Fruit fly (Drosophila melanogaster) whole organism, embryonic: ENCODE results near the gene Vti1a.

Source experiments
- CG1024 ChIP-seq: fragments of 200-800 bp; sonication (Bioruptor generic); IDR thresholded peaks from 2 replicates; pipeline ENCODE4 v1.3.6; 2022; ENCODE audit warnings: missing biosample characterization, missing genetic modification characterization
- CG10959 ChIP-seq: fragments of 200-800 bp; sonication (Bioruptor generic); IDR thresholded peaks from 2 replicates; pipeline ENCODE4 v1.3.6; 2022; ENCODE audit warnings: missing biosample characterization, missing genetic modification characterization
- CG10979 ChIP-seq: fragments of 200-800 bp; sonication (Bioruptor generic); optimal IDR thresholded peaks from 2 replicates; lab custom pipeline; 2018; ENCODE audit warnings: missing biosample characterization, mild to moderate bottlenecking, missing genetic modification characterization, moderate library complexity
- CG11695 ChIP-seq: fragments of 200-800 bp; sonication (Bioruptor generic); IDR thresholded peaks from 3 replicates; pipeline ENCODE4 v1.3.6; 2022; ENCODE audit warnings: missing biosample characterization, missing genetic modification characterization
- CG12769 ChIP-seq: fragments of 200-800 bp; sonication (Bioruptor generic); optimal IDR thresholded peaks from 2 replicates; lab custom pipeline; 2019; ENCODE audit warnings: missing biosample characterization, mild to moderate bottlenecking, missing genetic modification characterization, moderate library complexity
- CG13287 ChIP-seq: fragments of 200-800 bp; sonication (Bioruptor generic); IDR thresholded peaks from 2 replicates; pipeline ENCODE4 v1.3.6; 2022; ENCODE audit warnings: missing biosample characterization, missing genetic modification characterization; ENCODE audit not compliant: partially characterized antibody
- CG16815 ChIP-seq: fragments of 200-800 bp; sonication (Bioruptor generic); optimal IDR thresholded peaks from 3 replicates; lab custom pipeline; 2017; ENCODE audit warnings: missing biosample characterization, mild to moderate bottlenecking, missing genetic modification characterization
- CG2129 ChIP-seq: fragments of 200-800 bp; sonication (Bioruptor generic); IDR thresholded peaks from 2 replicates; pipeline ENCODE4 v1.3.6; 2022; ENCODE audit warnings: missing biosample characterization, missing genetic modification characterization; ENCODE audit not compliant: partially characterized antibody
- CG6254 ChIP-seq: fragments of 200-800 bp; sonication (Bioruptor generic); optimal IDR thresholded peaks from 3 replicates; lab custom pipeline; 2017; ENCODE audit warnings: mild to moderate bottlenecking, missing biosample characterization, missing genetic modification reagents, missing genetic modification characterization
- CG6791 ChIP-seq: fragments of 200-800 bp; sonication (Bioruptor generic); IDR thresholded peaks from 3 replicates; pipeline ENCODE4 v1.3.6; 2022; ENCODE audit warnings: missing biosample characterization, missing genetic modification characterization; ENCODE audit not compliant: partially characterized antibody
- CG7745 ChIP-seq: fragments of 200-800 bp; sonication (Bioruptor generic); optimal IDR thresholded peaks from 2 replicates; lab custom pipeline; 2018; ENCODE audit warnings: missing biosample characterization, mild to moderate bottlenecking, missing genetic modification characterization, moderate library complexity
- CG9215 ChIP-seq: fragments of 200-800 bp; sonication (Bioruptor generic); IDR thresholded peaks from 2 replicates; pipeline ENCODE4 v1.3.6; 2022; ENCODE audit warnings: missing biosample characterization, missing genetic modification characterization
- CkIIα-i1 ChIP-seq: fragments of 200-800 bp; sonication (Bioruptor generic); IDR thresholded peaks from 2 replicates; pipeline ENCODE4 v1.3.6; 2022; ENCODE audit warnings: missing biosample characterization, missing genetic modification characterization
- CoRest ChIP-seq: fragments of 200-800 bp; sonication (Bioruptor generic); optimal IDR thresholded peaks from 3 replicates; lab custom pipeline; 2018; ENCODE audit warnings: missing biosample characterization, mild to moderate bottlenecking, missing genetic modification characterization, moderate library complexity
- Dek ChIP-seq: fragments of 200-800 bp; sonication (Bioruptor generic); optimal IDR thresholded peaks from 3 replicates; lab custom pipeline; 2019; ENCODE audit warnings: missing biosample characterization, mild to moderate bottlenecking, missing genetic modification characterization, moderate library complexity
- Doc3 ChIP-seq: fragments of 200-800 bp; sonication (Bioruptor generic); IDR thresholded peaks from 3 replicates; pipeline ENCODE4 v1.3.6; 2022; ENCODE audit warnings: missing biosample characterization, missing genetic modification characterization; ENCODE audit not compliant: partially characterized antibody
- Dp ChIP-seq: fragments of 200-800 bp; sonication (Bioruptor generic); optimal IDR thresholded peaks from 2 replicates; lab custom pipeline; 2018; ENCODE audit warnings: missing biosample characterization, mild to moderate bottlenecking, missing genetic modification characterization, moderate library complexity
- E2f2 ChIP-seq: fragments of 200-800 bp; sonication (Bioruptor generic); IDR thresholded peaks from 2 replicates; pipeline ENCODE4 v1.3.6; 2022; ENCODE audit warnings: missing biosample characterization, missing genetic modification characterization
- Ets65A ChIP-seq: fragments of 200-800 bp; sonication (Bioruptor generic); peaks from one replicate; lab custom pipeline; 2016; ENCODE audit warnings: missing biosample characterization, missing genetic modification characterization
- Fer1 ChIP-seq: fragments of 200-800 bp; sonication (Bioruptor generic); optimal IDR thresholded peaks from 2 replicates; lab custom pipeline; 2017; ENCODE audit warnings: missing biosample characterization, mild to moderate bottlenecking, missing genetic modification characterization
- GATAe ChIP-seq: fragments of 200-800 bp; sonication (Bioruptor generic); conservative IDR thresholded peaks from 2 replicates; pipeline ENCODE4 v1.3.6; 2022; ENCODE audit warnings: missing biosample characterization, missing genetic modification characterization
- HmgZ ChIP-seq: fragments of 200-800 bp; sonication (Bioruptor generic); optimal IDR thresholded peaks from 2 replicates; lab custom pipeline; 2018; ENCODE audit warnings: missing biosample characterization, mild to moderate bottlenecking, missing genetic modification characterization
- Kr ChIP-seq: fragments of 200-800 bp; sonication (Bioruptor generic); optimal IDR thresholded peaks from 2 replicates; lab custom pipeline; 2017; ENCODE audit warnings: missing biosample characterization, mild to moderate bottlenecking, missing genetic modification characterization
- MESR4 ChIP-seq: fragments of 200-800 bp; sonication (Bioruptor generic); optimal IDR thresholded peaks from 2 replicates; lab custom pipeline; 2018; ENCODE audit warnings: missing biosample characterization, mild to moderate bottlenecking, missing genetic modification characterization, moderate library complexity
- Neu2 ChIP-seq: fragments of 200-800 bp; sonication (Bioruptor generic); optimal IDR thresholded peaks from 3 replicates; lab custom pipeline; 2016; ENCODE audit warnings: missing biosample characterization, missing genetic modification characterization, borderline replicate concordance
- Opbp ChIP-seq: fragments of 200-800 bp; sonication (Bioruptor generic); IDR thresholded peaks from 3 replicates; pipeline ENCODE4 v1.3.6; 2022; ENCODE audit warnings: missing biosample characterization, missing genetic modification characterization; ENCODE audit not compliant: partially characterized antibody
- Ptx1 ChIP-seq: fragments of 200-800 bp; sonication (Bioruptor generic); IDR thresholded peaks from 2 replicates; pipeline ENCODE4 v1.3.6; 2022; ENCODE audit warnings: missing biosample characterization, missing genetic modification characterization
- Rfx ChIP-seq: fragments of 200-800 bp; sonication (Bioruptor generic); IDR thresholded peaks from 2 replicates; pipeline ENCODE4 v1.3.6; 2022; ENCODE audit warnings: missing biosample characterization, missing genetic modification characterization
- az2 ChIP-seq: fragments of 200-800 bp; sonication (Bioruptor generic); optimal IDR thresholded peaks from 3 replicates; lab custom pipeline; 2016; ENCODE audit warnings: missing biosample characterization, missing genetic modification characterization
- bbx ChIP-seq: fragments of 200-800 bp; sonication (Bioruptor generic); IDR thresholded peaks from 2 replicates; pipeline ENCODE4 v1.3.6; 2022; ENCODE audit warnings: missing biosample characterization, missing genetic modification characterization; ENCODE audit not compliant: partially characterized antibody
- emc ChIP-seq: fragments of 200-800 bp; sonication (Bioruptor generic); optimal IDR thresholded peaks from 2 replicates; lab custom pipeline; 2016; ENCODE audit warnings: missing biosample characterization, missing genetic modification characterization
- esg ChIP-seq: fragments of 200-800 bp; sonication (Bioruptor generic); conservative IDR thresholded peaks from 2 replicates; pipeline ENCODE4 v1.3.6; 2022; ENCODE audit warnings: missing biosample characterization, missing genetic modification characterization
- fd3F ChIP-seq: fragments of 200-800 bp; sonication (Bioruptor generic); optimal IDR thresholded peaks from 2 replicates; lab custom pipeline; 2018; ENCODE audit warnings: missing biosample characterization, mild to moderate bottlenecking, missing genetic modification characterization, moderate library complexity
- grn ChIP-seq: fragments of 200-800 bp; sonication (Bioruptor generic); optimal IDR thresholded peaks from 3 replicates; lab custom pipeline; 2017; ENCODE audit warnings: missing biosample characterization, missing genetic modification characterization
- lab ChIP-seq: fragments of 200-800 bp; sonication (Bioruptor generic); optimal IDR thresholded peaks from 3 replicates; lab custom pipeline; 2017; ENCODE audit warnings: missing biosample characterization, missing genetic modification characterization, mild to moderate bottlenecking, moderate library complexity, missing genetic modification reagents
- mirr ChIP-seq: fragments of 200-800 bp; sonication (Bioruptor generic); optimal IDR thresholded peaks from 3 replicates; lab custom pipeline; 2018; ENCODE audit warnings: missing biosample characterization, mild to moderate bottlenecking, missing genetic modification characterization
- pan ChIP-seq, 4 experiments: fragments of >200 bp in 3 of 4; fragments of 200-800 bp in 1 of 4; sonication (Bioruptor generic) in 1 of 4; optimal IDR thresholded peaks in 3 of 4; IDR thresholded peaks in 1 of 4; 2 replicates each; pipeline versions ENCODE4 v1.3.6 to Lab custom; 2017 to 2022; ENCODE audit warnings: missing biosample characterization in 2 of 4, missing genetic modification characterization in 2 of 4, mixed read lengths in 1 of 4
- repo ChIP-seq: fragments of 200-800 bp; sonication (Bioruptor generic); optimal IDR thresholded peaks from 2 replicates; lab custom pipeline; 2016; ENCODE audit warnings: missing biosample characterization, missing genetic modification characterization
- sens ChIP-seq: fragments of 200-800 bp; sonication (Bioruptor generic); peaks from one replicate; lab custom pipeline; 2016; ENCODE audit warnings: missing biosample characterization, missing genetic modification characterization
- sr ChIP-seq: fragments of 200-800 bp; sonication (Bioruptor generic); IDR thresholded peaks from 3 replicates; pipeline ENCODE4 v1.3.6; 2022; ENCODE audit warnings: missing biosample characterization, missing genetic modification characterization
- sug ChIP-seq: fragments of 200-800 bp; optimal IDR thresholded peaks from 2 replicates; lab custom pipeline; 2019; ENCODE audit warnings: missing biosample characterization, mild to moderate bottlenecking, missing genetic modification characterization, moderate library complexity
- tap ChIP-seq: fragments of 200-800 bp; optimal IDR thresholded peaks from 3 replicates; lab custom pipeline; 2019; ENCODE audit warnings: missing biosample characterization, mild to moderate bottlenecking, missing genetic modification characterization, moderate library complexity
- tll ChIP-seq, 2 experiments: fragments of 200-800 bp in 1 of 2; fragments of >200 bp in 1 of 2; sonication (Bioruptor generic) in 1 of 2; optimal IDR thresholded peaks; 2 replicates each; lab custom pipeline; 2017 to 2019; ENCODE audit warnings: missing biosample characterization in 2 of 2, missing genetic modification characterization in 2 of 2, mild to moderate bottlenecking in 1 of 2, moderate library complexity in 1 of 2
- ttk ChIP-seq: fragments of 200-800 bp; sonication (Bioruptor generic); IDR thresholded peaks from 2 replicates; pipeline ENCODE4 v2.1.2; 2022; ENCODE audit warnings: missing biosample characterization, missing genetic modification characterization
- unpg ChIP-seq: fragments of 200-800 bp; sonication (Bioruptor generic); optimal IDR thresholded peaks from 3 replicates; lab custom pipeline; 2018; ENCODE audit warnings: missing biosample characterization, mild to moderate bottlenecking, missing genetic modification characterization, moderate library complexity
- wor ChIP-seq: fragments of 200-800 bp; sonication (Bioruptor generic); IDR thresholded peaks from 2 replicates; pipeline ENCODE4 v1.3.6; 2022; ENCODE audit warnings: missing biosample characterization, missing genetic modification characterization

Gene Vti1a

dm6 chr3L:652637-653036 lies 40.1 kb downstream of the Vti1a start, which contains the start of gene CG3402 (continued):
- TF ChIP-seq Fer1 (GFP tag; lab: Kevin White, UChicago) = peak; percentile 7
- peak; percentile 26 for TF ChIP-seq HmgZ (tag; lab: Kevin White, UChicago)
- TF ChIP-seq MESR4 (GFP tag; lab: Kevin White, UChicago) = peak; percentile 93
- TF ChIP-seq Ptx1 (GFP tag; lab: Robert Waterston, UW) = no peak
- peak; percentile 11 for TF ChIP-seq sug (tag; lab: Kevin White, UChicago)
- peak; percentile 52 for TF ChIP-seq CG12769 (tag; lab: Kevin White, UChicago)
- TF ChIP-seq CG10959 = no peak
- TF ChIP-seq pan (optimal IDR thresholded peaks at IDR 0.05; lab: Kevin White, UChicago) = no peak
- TF ChIP-seq pan (GFP tag; optimal IDR thresholded peaks at IDR 0.05 in 1 of 2, IDR thresholded peaks at IDR 0.05 in 1 of 2) = no peak
- TF ChIP-seq az2 (GFP tag; lab: Kevin White, UChicago) = no peak
- TF ChIP-seq esg (GFP tag; lab: Robert Waterston, UW) = no peak
- peak; percentile 86 for TF ChIP-seq E2f2 (GFP tag; lab: Robert Waterston, UW)
- 0 out of 2 replicates have a peak, but pooled peaks have one; percentile 18 for TF ChIP-seq CG2129 (GFP tag; lab: Robert Waterston, UW)
- TF ChIP-seq sr (GFP tag; lab: Robert Waterston, UW) = 0 out of 3 replicates have a peak, but pooled peaks have one; percentile 43
- peak; percentile 63; the same call in 2 of the 3 replicates for TF ChIP-seq CG6791 (GFP tag; lab: Robert Waterston, UW)
- TF ChIP-seq Doc3 = peak; percentile 72
- TF ChIP-seq CG13287 (GFP tag; lab: Robert Waterston, UW) = peak; percentile 82
- peak; percentile 66; the same call in 1 of the 2 replicates for TF ChIP-seq bbx (GFP tag; lab: Robert Waterston, UW)
- TF ChIP-seq Opbp (GFP tag; lab: Robert Waterston, UW) = peak; percentile 68; the same call in 2 of the 3 replicates

- TF ChIP-seq tap (tag; lab: Kevin White, UChicago) (no peak), CG11695 (GFP tag; lab: Robert Waterston, UW) (no peak), lab (GFP tag; lab: Kevin White, UChicago) (peak; percentile 51), ttk (no peak), GATAe (0 out of 2 replicates have a peak, but pooled peaks have one; percentile 14), Rfx (GFP tag; lab: Robert Waterston, UW) (0 out of 2 replicates have a peak, but pooled peaks have one; percentile 4), emc (GFP tag; lab: Kevin White, UChicago) (no peak), CoRest (tag; lab: Kevin White, UChicago) (no peak), Kr (GFP tag; lab: Kevin White, UChicago) (no peak), CkIIα-i1 (GFP tag; lab: Robert Waterston, UW) (0 out of 2 replicates have a peak, but pooled peaks have one; percentile 4), fd3F (GFP tag; lab: Kevin White, UChicago) (no peak), CG9215 (GFP tag; lab: Robert Waterston, UW) (no peak), Neu2 (GFP tag; lab: Kevin White, UChicago) (no peak), Doc3 (no peak), Ets65A (GFP tag; lab: Kevin White, UChicago) (peak; percentile 9), mirr (peak; percentile 36), repo (no peak), sug (tag; lab: Kevin White, UChicago) (peak; percentile 31), CG1024 (GFP tag; lab: Robert Waterston, UW) (no peak), tll (GFP tag; optimal IDR thresholded peaks at IDR 0.05; lab: Kevin White, UChicago) (no peak), CG10979 (tag; lab: Kevin White, UChicago) (no peak), wor (GFP tag; lab: Robert Waterston, UW) (no peak), CG6254 (GFP tag; lab: Kevin White, UChicago) (no peak), CG7745 (tag; lab: Kevin White, UChicago) (no peak), sens (GFP tag; lab: Kevin White, UChicago) (peak; percentile 36), unpg (GFP tag; lab: Kevin White, UChicago) (no peak), CG16815 (GFP tag; lab: Kevin White, UChicago) (no peak), Dp (no peak), grn (GFP tag; lab: Kevin White, UChicago) (no peak), Dek (tag; lab: Kevin White, UChicago) (no peak)
These were observed 43.5 kb downstream of the Vti1a start for dm6 chr3L:649025-649769.
